Worm (Caenorhabditis elegans) whole organism, L4 larva: Measurements from ENCODE around the gene gln-5.
A peak's percentile ranks its signal among the peaks of the same experiment; 100 is the strongest.

Experiments
- F26F4.8 ChIP-seq: fragments of 200-800 bp; sonication (Bioruptor generic); conservative IDR thresholded peaks from 2 replicates; pipeline ENCODE4 v1.3.6; 2022; ENCODE audit warnings: missing genetic modification characterization, missing compliant biosample characterization
- F49E8.2 ChIP-seq: sonication (generic microtip); optimal IDR thresholded peaks from 2 replicates; lab custom pipeline; 2016; ENCODE audit warnings: missing compliant biosample characterization, mild to moderate bottlenecking, missing genetic modification characterization, borderline replicate concordance
- Y75B8A.6 ChIP-seq: fragments of 200-800 bp; sonication (Bioruptor generic); IDR thresholded peaks from 2 replicates; pipeline ENCODE4 v1.3.6; 2022; ENCODE audit warnings: missing genetic modification reagents, missing genetic modification characterization, missing compliant biosample characterization
- ZK337.2 ChIP-seq: fragments of 200-800 bp; sonication (Bioruptor generic); IDR thresholded peaks from 2 replicates; pipeline ENCODE4 v1.3.6; 2022; ENCODE audit warnings: missing genetic modification reagents, missing genetic modification characterization, missing compliant biosample characterization
- aha-1 ChIP-seq: fragments of 150-350 bp; peaks from one replicate; lab custom pipeline; 2014; ENCODE audit warnings: missing biosample characterization, missing genetic modification characterization
- ama-1 ChIP-seq: fragments of 150-350 bp; optimal IDR thresholded peaks from 2 replicates; lab custom pipeline; 2014; ENCODE audit warnings: inconsistent platforms, mixed read lengths
- arid-1 ChIP-seq: fragments of 200-800 bp; sonication (Bioruptor generic); conservative IDR thresholded peaks from 2 replicates; pipeline ENCODE4 v1.3.6; 2022; ENCODE audit warnings: missing genetic modification reagents, missing genetic modification characterization, missing compliant biosample characterization
- attf-4 ChIP-seq: sonication (generic microtip); optimal IDR thresholded peaks from 3 replicates; lab custom pipeline; 2017; ENCODE audit warnings: missing biosample characterization, missing genetic modification characterization
- daf-16 ChIP-seq, 3 experiments: sonication (generic microtip); optimal IDR thresholded peaks; 2 replicates each; lab custom pipeline; 2016 to 2017; ENCODE audit warnings: missing genetic modification characterization in 3 of 3, missing genetic modification reagents in 3 of 3, mild to moderate bottlenecking in 2 of 3, missing compliant biosample characterization in 2 of 3, missing biosample characterization in 1 of 3, moderate library complexity in 1 of 3
- daf-19 ChIP-seq: fragments of 200-800 bp; sonication (Bioruptor generic); conservative IDR thresholded peaks from 2 replicates; pipeline ENCODE4 v1.3.6; 2022; ENCODE audit warnings: missing genetic modification characterization, missing compliant biosample characterization
- daf-8 ChIP-seq: fragments of 200-800 bp; sonication (Bioruptor generic); IDR thresholded peaks from 2 replicates; pipeline ENCODE4 v1.3.6; 2022; ENCODE audit warnings: missing genetic modification characterization, missing compliant biosample characterization
- dmd-6 ChIP-seq: fragments of 200-800 bp; sonication (Bioruptor generic); IDR thresholded peaks from 2 replicates; pipeline ENCODE4 v1.3.6; 2022; ENCODE audit warnings: missing genetic modification reagents, missing genetic modification characterization, missing compliant biosample characterization
- duxl-1 ChIP-seq: sonication (generic microtip); optimal IDR thresholded peaks from 2 replicates; lab custom pipeline; 2016; ENCODE audit warnings: mild to moderate bottlenecking, missing genetic modification characterization, moderate library complexity, missing compliant biosample characterization; ENCODE audit not compliant: poor library complexity
- egl-43 ChIP-seq: fragments of 200-800 bp; sonication (Bioruptor generic); IDR thresholded peaks from 2 replicates; pipeline ENCODE4 v1.3.6; 2022; ENCODE audit warnings: missing genetic modification reagents, missing genetic modification characterization, missing compliant biosample characterization
- hlh-30 ChIP-seq: sonication (generic microtip); optimal IDR thresholded peaks from 2 replicates; lab custom pipeline; 2017; ENCODE audit warnings: antibody characterized with exemption, mild to moderate bottlenecking, missing genetic modification characterization, missing compliant biosample characterization; ENCODE audit not compliant: insufficient read depth
- hmg-1.1 ChIP-seq: fragments of 200-800 bp; sonication (Bioruptor generic); IDR thresholded peaks from 2 replicates; pipeline ENCODE4 v1.3.6; 2022; ENCODE audit warnings: missing genetic modification reagents, missing genetic modification characterization, missing compliant biosample characterization
- lim-7 ChIP-seq: fragments of 200-800 bp; sonication (Bioruptor generic); IDR thresholded peaks from 2 replicates; pipeline ENCODE4 v1.3.6; 2022; ENCODE audit warnings: missing genetic modification characterization, missing compliant biosample characterization
- madf-5 ChIP-seq, 2 experiments: fragments of 200-800 bp; sonication (Bioruptor generic); IDR thresholded peaks; 2 replicates each; pipeline ENCODE4 v1.3.6; 2022; ENCODE audit warnings: missing compliant biosample characterization in 2 of 2, missing genetic modification characterization in 2 of 2
- madf-9 ChIP-seq: fragments of 200-800 bp; sonication (Bioruptor generic); conservative IDR thresholded peaks from 2 replicates; pipeline ENCODE4 v1.3.6; 2022; ENCODE audit warnings: missing genetic modification reagents, missing genetic modification characterization, missing compliant biosample characterization
- mdt-29 ChIP-seq: fragments of 200-800 bp; sonication (Bioruptor generic); IDR thresholded peaks from 2 replicates; pipeline ENCODE4 v1.3.6; 2022; ENCODE audit warnings: missing genetic modification reagents, missing genetic modification characterization, missing compliant biosample characterization
- mxl-2 ChIP-seq: fragments of 200-800 bp; sonication (Bioruptor generic); conservative IDR thresholded peaks from 2 replicates; pipeline ENCODE4 v1.3.6; 2022; ENCODE audit warnings: missing genetic modification reagents, missing genetic modification characterization, missing compliant biosample characterization
- nhr-11 ChIP-seq: fragments of 150-350 bp; optimal IDR thresholded peaks from 2 replicates; lab custom pipeline; 2014; ENCODE audit warnings: missing biosample characterization, missing genetic modification characterization
- nhr-42 ChIP-seq: fragments of 200-800 bp; sonication (Bioruptor generic); IDR thresholded peaks from 2 replicates; pipeline ENCODE4 v1.3.6; 2022; ENCODE audit warnings: missing genetic modification characterization, missing compliant biosample characterization
- pha-4 ChIP-seq, 2 experiments: fragments of 150-350 bp in 1 of 2; fragments of 200-800 bp in 1 of 2; sonication (Bioruptor generic) in 1 of 2; IDR thresholded peaks in 1 of 2; optimal IDR thresholded peaks in 1 of 2; 2 replicates each; pipeline versions ENCODE4 v1.3.6 to Lab custom; 2014 to 2022; ENCODE audit warnings: missing genetic modification characterization in 2 of 2, missing genetic modification reagents in 2 of 2, missing biosample characterization in 1 of 2, missing compliant biosample characterization in 1 of 2
- php-3 ChIP-seq: fragments of 200-800 bp; sonication (Bioruptor generic); IDR thresholded peaks from 2 replicates; pipeline ENCODE4 v1.3.6; 2022; ENCODE audit warnings: missing genetic modification reagents, missing genetic modification characterization, missing compliant biosample characterization
- skn-1 ChIP-seq: fragments of 150-350 bp; optimal IDR thresholded peaks from 2 replicates; lab custom pipeline; 2014; ENCODE audit warnings: missing biosample characterization, missing genetic modification characterization
- snpc-1.2 ChIP-seq: fragments of 200-800 bp; sonication (Bioruptor generic); IDR thresholded peaks from 2 replicates; pipeline ENCODE4 v1.3.6; 2022; ENCODE audit warnings: missing genetic modification reagents, missing genetic modification characterization, missing compliant biosample characterization
- unc-130 ChIP-seq: sonication (generic microtip); optimal IDR thresholded peaks from 2 replicates; lab custom pipeline; 2016; ENCODE audit warnings: missing genetic modification reagents, missing genetic modification characterization, missing compliant biosample characterization
- unc-39 ChIP-seq: sonication (generic microtip); optimal IDR thresholded peaks from 2 replicates; lab custom pipeline; 2017; ENCODE audit warnings: missing biosample characterization, missing genetic modification characterization
- unc-62 ChIP-seq, 3 experiments: fragments of 150-350 bp in 1 of 3; sonication (generic microtip); optimal IDR thresholded peaks in 2 of 3; peaks in 1 of 3; 1 replicate in 1 of 3; 2 replicates in 2 of 3; lab custom pipeline; 2014 to 2017; ENCODE audit warnings: missing biosample characterization in 3 of 3, missing genetic modification characterization in 3 of 3, missing genetic modification reagents in 3 of 3, missing genotype in 1 of 3
- vab-7 ChIP-seq: fragments of 200-800 bp; sonication (Bioruptor generic); IDR thresholded peaks from 2 replicates; pipeline ENCODE4 v1.3.6; 2022; ENCODE audit warnings: missing genetic modification reagents, missing genetic modification characterization, missing compliant biosample characterization
- zfp-3 ChIP-seq: fragments of 200-800 bp; sonication (Bioruptor generic); conservative IDR thresholded peaks from 2 replicates; pipeline ENCODE4 v1.3.6; 2022; ENCODE audit warnings: missing genetic modification reagents, missing genetic modification characterization, missing compliant biosample characterization

gln-5 gene

DNA sequence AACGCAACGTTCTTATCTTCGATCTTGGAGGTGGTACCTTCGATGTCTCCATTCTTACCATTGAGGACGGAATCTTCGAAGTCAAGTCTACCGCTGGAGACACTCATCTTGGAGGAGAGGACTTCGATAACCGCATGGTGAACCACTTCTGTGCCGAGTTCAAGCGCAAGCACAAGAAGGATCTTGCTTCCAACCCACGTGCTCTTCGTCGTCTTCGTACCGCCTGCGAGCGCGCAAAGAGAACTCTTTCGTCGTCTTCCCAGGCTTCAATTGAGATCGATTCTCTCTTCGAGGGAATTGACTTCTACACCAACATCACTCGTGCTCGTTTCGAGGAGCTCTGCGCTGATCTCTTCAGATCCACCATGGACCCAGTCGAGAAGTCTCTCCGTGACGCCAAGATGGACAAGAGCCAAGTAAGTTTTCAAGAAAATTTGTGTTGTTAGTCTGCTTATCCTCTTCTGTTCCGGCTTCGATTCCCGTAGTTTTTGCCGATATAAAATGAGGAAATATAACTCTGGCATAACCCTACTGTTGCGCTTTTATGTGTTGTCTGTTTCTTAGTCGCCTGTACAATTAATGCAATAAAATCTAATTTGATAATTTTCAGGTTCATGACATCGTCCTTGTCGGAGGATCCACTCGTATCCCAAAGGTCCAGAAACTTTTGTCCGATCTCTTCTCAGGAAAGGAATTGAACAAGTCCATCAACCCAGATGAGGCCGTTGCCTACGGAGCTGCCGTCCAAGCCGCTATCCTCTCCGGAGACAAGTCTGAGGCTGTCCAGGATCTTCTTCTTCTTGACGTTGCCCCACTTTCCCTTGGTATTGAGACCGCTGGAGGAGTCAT lies 6.4 kb upstream of the gln-5 start (continued):
- TF ChIP-seq hlh-30 (tag; lab: Kevin White, UChicago) (no peak), pha-4 (GFP tag; IDR thresholded peaks at IDR 0.05; lab: Robert Waterston, UW) (peak; percentile 73), pha-4 (tag; optimal IDR thresholded peaks at IDR 0.05; lab: Kevin White, UChicago) (no peak), duxl-1 (tag; lab: Kevin White, UChicago) (no peak), ZK337.2 (GFP tag; lab: Robert Waterston, UW) (no peak), hmg-1.1 (GFP tag; lab: Robert Waterston, UW) (no peak), lim-7 (GFP tag; lab: Robert Waterston, UW) (no peak), zfp-3 (GFP tag; lab: Robert Waterston, UW) (peak; percentile 59; the same call in 1 of the 2 replicates), nhr-11 (tag; lab: Kevin White, UChicago) (no peak), madf-5 (GFP tag; IDR thresholded peaks at IDR 0.05; lab: Robert Waterston, UW) (peak in 1 of 2 experiments; percentile 18; a peak in 1 of 4 replicates), madf-9 (GFP tag; lab: Robert Waterston, UW) (no peak)

DNA sequence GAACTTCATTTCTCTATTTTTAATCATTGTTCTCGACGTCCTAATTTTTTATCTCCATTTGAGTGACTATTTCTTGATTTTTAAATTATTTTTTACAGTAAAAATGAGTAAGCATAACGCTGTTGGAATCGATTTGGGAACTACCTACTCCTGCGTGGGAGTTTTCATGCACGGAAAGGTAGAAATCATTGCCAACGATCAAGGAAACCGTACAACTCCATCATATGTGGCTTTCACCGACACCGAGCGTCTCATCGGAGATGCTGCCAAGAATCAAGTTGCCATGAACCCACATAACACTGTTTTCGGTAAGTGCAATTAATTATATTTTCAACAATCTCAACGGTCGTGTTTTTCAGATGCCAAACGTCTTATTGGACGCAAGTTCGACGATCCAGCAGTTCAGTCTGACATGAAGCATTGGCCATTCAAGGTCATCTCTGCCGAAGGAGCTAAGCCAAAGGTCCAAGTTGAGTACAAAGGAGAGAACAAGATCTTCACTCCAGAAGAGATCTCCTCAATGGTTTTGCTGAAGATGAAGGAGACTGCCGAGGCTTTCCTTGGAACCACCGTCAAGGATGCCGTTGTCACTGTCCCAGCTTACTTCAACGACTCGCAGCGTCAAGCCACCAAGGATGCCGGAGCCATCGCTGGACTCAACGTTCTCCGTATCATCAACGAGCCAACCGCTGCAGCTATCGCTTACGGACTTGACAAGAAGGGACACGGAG lies 5.6 kb upstream of the gln-5 start, which contains the start of gene hsp-1:
Gene hsp-1, plus strand, starts transcription at position 99 of the 731 bp plus-strand sequence.
- TF ChIP-seq ama-1 (lab: Kevin White, UChicago): peak; percentile 82
- TF ChIP-seq dmd-6 (GFP tag; lab: Robert Waterston, UW): no peak; the same call in 1 of the 2 replicates
- peak; percentile 67; the same call in 1 of the 2 replicates for TF ChIP-seq vab-7 (GFP tag; lab: Robert Waterston, UW)
- TF ChIP-seq skn-1 (tag; lab: Kevin White, UChicago): no peak
- TF ChIP-seq daf-16 (GFP tag; optimal IDR thresholded peaks at IDR 0.05; lab: Kevin White, UChicago): peak in 1 of 2 experiments; percentile 2
- TF ChIP-seq daf-16 (tag; optimal IDR thresholded peaks at IDR 0.05; lab: Kevin White, UChicago): no peak
- peak; percentile 4 for TF ChIP-seq duxl-1 (tag; lab: Kevin White, UChicago)
- TF ChIP-seq snpc-1.2 (GFP tag; lab: Robert Waterston, UW): 0 out of 2 replicates have a peak, but pooled peaks have one; percentile 70
- TF ChIP-seq nhr-42 (GFP tag; lab: Robert Waterston, UW): no peak
- no peak for TF ChIP-seq attf-4
- TF ChIP-seq unc-130 (GFP tag; lab: Kevin White, UChicago): no peak
- no peak for TF ChIP-seq F26F4.8 (GFP tag; lab: Robert Waterston, UW)
- no peak for TF ChIP-seq daf-8 (GFP tag; lab: Robert Waterston, UW)
- no peak for TF ChIP-seq F49E8.2
- TF ChIP-seq daf-19 (GFP tag; lab: Robert Waterston, UW): peak; percentile 54; the same call in 1 of the 2 replicates
- peak; percentile 58; the same call in 1 of the 2 replicates for TF ChIP-seq arid-1 (GFP tag; lab: Robert Waterston, UW)
- TF ChIP-seq egl-43 (GFP tag; lab: Robert Waterston, UW): peak; percentile 3; the same call in 1 of the 2 replicates
- TF ChIP-seq php-3 (GFP tag; lab: Robert Waterston, UW): no peak
- TF ChIP-seq Y75B8A.6 (GFP tag; lab: Robert Waterston, UW): peak; percentile 33; the same call in 1 of the 2 replicates
- TF ChIP-seq aha-1 (tag; lab: Kevin White, UChicago): peak; percentile 96
- TF ChIP-seq mxl-2 (GFP tag; lab: Robert Waterston, UW): 0 out of 2 replicates have a peak, but pooled peaks have one; percentile 2
- TF ChIP-seq pha-4 (GFP tag; IDR thresholded peaks at IDR 0.05; lab: Robert Waterston, UW): no peak
- no peak for TF ChIP-seq pha-4 (tag; optimal IDR thresholded peaks at IDR 0.05; lab: Kevin White, UChicago)
- 0 out of 2 replicates have a peak, but pooled peaks have one; percentile 35 for TF ChIP-seq mdt-29
- no peak for TF ChIP-seq unc-39
- peak in 1 of 2 experiments; percentile 23 for TF ChIP-seq unc-62 (GFP tag; optimal IDR thresholded peaks at IDR 0.05 in 1 of 2; lab: Kevin White, UChicago)
- no peak for TF ChIP-seq unc-62 (tag; optimal IDR thresholded peaks at IDR 0.05; lab: Kevin White, UChicago)
- peak; percentile 74 for TF ChIP-seq lim-7 (GFP tag; lab: Robert Waterston, UW)
- TF ChIP-seq, all 104 proteins: peak for 14
